Worm (Caenorhabditis elegans) whole organism, midembryonic: ENCODE measurements around the gene F59E12.15.

Source experiments
- cog-1 ChIP-seq: sonication (generic microtip); optimal IDR thresholded peaks from 2 replicates; lab custom pipeline; 2016; ENCODE audit warnings: missing genetic modification characterization, missing compliant biosample characterization
- klf-2 ChIP-seq: fragments of 200-800 bp; sonication (Bioruptor generic); conservative IDR thresholded peaks from 2 replicates; pipeline ENCODE4 v1.3.6; 2022; ENCODE audit warnings: missing genetic modification reagents, missing genetic modification characterization, missing compliant biosample characterization
- med-1 ChIP-seq: sonication (generic microtip); optimal IDR thresholded peaks from 2 replicates; lab custom pipeline; 2017; ENCODE audit warnings: missing genetic modification characterization, mild to moderate bottlenecking, missing compliant biosample characterization, antibody characterized with exemption, missing genetic modification reagents; ENCODE audit not compliant: insufficient read depth
- ref-1 ChIP-seq: fragments of 200-800 bp; sonication (Bioruptor generic); conservative IDR thresholded peaks from 2 replicates; pipeline ENCODE4 v1.3.6; 2022; ENCODE audit warnings: missing genetic modification reagents, missing genetic modification characterization, missing compliant biosample characterization
- tab-1 ChIP-seq: fragments of 200-800 bp; sonication (Bioruptor generic); IDR thresholded peaks from 2 replicates; pipeline ENCODE4 v1.3.6; 2022; ENCODE audit warnings: missing genetic modification characterization, missing compliant biosample characterization
- ztf-29 ChIP-seq: fragments of 200-800 bp; sonication (Bioruptor generic); IDR thresholded peaks from 2 replicates; pipeline ENCODE4 v1.3.6; 2022; ENCODE audit warnings: missing genetic modification reagents, missing genetic modification characterization, missing compliant biosample characterization

DNA sequence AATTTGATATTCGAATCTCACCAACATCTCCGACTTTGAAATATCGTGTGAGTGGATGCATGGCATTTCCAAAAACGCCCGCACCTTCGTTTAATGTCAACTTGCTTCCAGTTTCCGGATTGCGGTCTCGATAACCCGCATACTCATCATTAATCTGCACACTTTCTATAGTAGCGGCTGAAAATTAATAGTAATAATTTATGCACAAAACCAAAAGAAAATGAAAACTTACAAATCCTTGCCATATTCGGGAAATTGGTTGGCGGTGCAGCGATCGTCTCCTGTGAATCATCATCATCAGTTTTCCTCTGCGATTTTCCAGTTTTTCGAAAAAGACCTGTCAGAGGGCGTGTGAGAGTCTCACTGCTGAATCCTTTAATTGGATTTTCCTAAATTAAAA is 32.0 kb upstream of the F59E12.15 start:
- TF ChIP-seq ref-1 (GFP tag; lab: Robert Waterston, UW): no peak
- TF ChIP-seq klf-2 (GFP tag; lab: Robert Waterston, UW): no peak
- TF ChIP-seq ztf-29 (GFP tag; lab: Robert Waterston, UW): no peak
- no peak for TF ChIP-seq tab-1
- TF ChIP-seq med-1 (GFP tag; lab: Kevin White, UChicago): no peak
- no peak for TF ChIP-seq cog-1 (tag; lab: Kevin White, UChicago)
